Worm (Caenorhabditis elegans): ENCODE data around the gene efl-3.

DNA sequence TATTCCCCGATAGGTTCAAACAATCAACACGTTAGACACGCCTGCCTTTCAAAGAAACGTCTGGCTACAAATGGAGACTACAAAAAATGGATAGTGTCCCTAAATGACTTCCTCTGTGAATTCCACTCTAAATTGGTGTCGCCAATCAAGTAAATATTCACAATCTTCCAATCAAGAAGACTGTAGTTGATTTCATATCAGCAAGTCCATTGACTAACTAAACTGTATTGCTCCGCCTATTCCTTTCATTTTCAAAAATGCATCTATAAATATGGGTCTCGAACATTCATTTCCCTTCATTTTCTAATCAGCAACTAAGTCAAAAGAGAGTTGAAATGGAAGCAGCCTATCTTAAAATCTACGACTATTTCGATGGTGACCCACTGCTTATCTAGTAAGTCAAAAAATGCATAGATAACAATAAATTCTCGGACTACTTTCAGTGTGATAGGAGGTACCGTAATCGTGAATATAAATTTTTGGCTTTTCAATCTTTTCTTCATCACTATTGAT lies 24.4 kb upstream of the efl-3 start, which contains the start of gene drd-1:
- TF ChIP-seq him-1 (tag; optimal IDR thresholded peaks at IDR 0.05) (no peak), dao-5 (tag; optimal IDR thresholded peaks at IDR 0.05) (no peak)

Data from whole organism, L4/young adult.